Worm (Caenorhabditis elegans) whole organism, mixed stage, embryonic: ENCODE data around the gene ZK228.3.

ENCODE experiments used
- blmp-1 ChIP-seq: fragments of 150-350 bp; optimal IDR thresholded peaks from 2 replicates; lab custom pipeline; 2014; ENCODE audit warnings: missing biosample characterization, missing genetic modification characterization
- mep-1 ChIP-seq: fragments of 150-350 bp; optimal IDR thresholded peaks from 2 replicates; lab custom pipeline; 2017; ENCODE audit warnings: missing biosample characterization, missing genetic modification reagents, missing genetic modification characterization, inconsistent platforms
- nhr-76 ChIP-seq: sonication (generic microtip); optimal IDR thresholded peaks from 2 replicates; lab custom pipeline; 2017; ENCODE audit warnings: missing biosample characterization, missing genetic modification characterization
- pha-4 ChIP-seq: fragments of 150-350 bp; optimal IDR thresholded peaks from 2 replicates; lab custom pipeline; 2018; ENCODE audit warnings: missing biosample characterization, missing genetic modification reagents, missing genetic modification characterization
- unc-120 ChIP-seq: sonication (generic microtip); optimal IDR thresholded peaks from 2 replicates; lab custom pipeline; 2017; ENCODE audit warnings: missing genetic modification characterization, missing compliant biosample characterization; ENCODE audit not compliant: poor library complexity, severe bottlenecking
- ztf-11 ChIP-seq: fragments of 150-350 bp; optimal IDR thresholded peaks from 2 replicates; lab custom pipeline; 2014; ENCODE audit warnings: missing biosample characterization, missing genetic modification characterization

DNA sequence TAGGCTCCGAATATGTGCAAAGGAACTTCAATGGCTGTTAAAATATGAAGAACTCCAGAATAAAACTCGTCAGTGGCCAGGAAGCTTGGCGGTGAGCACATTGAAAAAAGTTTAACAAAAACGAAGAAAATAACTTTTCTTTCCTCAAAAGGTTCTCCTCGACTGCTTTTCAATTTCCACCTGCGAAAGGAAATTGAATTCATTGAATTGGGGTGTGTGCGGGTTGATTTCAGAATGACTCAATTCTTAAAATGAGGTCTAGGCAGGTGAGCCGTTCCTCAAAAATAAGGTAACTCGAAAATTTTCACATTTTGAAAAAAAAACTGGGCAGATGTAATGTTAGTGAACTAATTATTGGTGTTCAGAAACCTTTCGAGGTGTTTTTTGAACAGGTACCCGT, 12.4 kb upstream of the ZK228.3 start, which contains the start of gene srh-182:
- TF ChIP-seq unc-120 (tag; lab: Kevin White, UChicago) (no peak), nhr-76 (tag; lab: Kevin White, UChicago) (no peak), ztf-11 (tag; lab: Kevin White, UChicago) (no peak), blmp-1 (no peak), pha-4 (no peak), mep-1 (tag; lab: Kevin White, UChicago) (no peak)
